Fruit fly (Drosophila melanogaster): ENCODE measurements around the gene eIF5B.

The eIF5B gene

DNA sequence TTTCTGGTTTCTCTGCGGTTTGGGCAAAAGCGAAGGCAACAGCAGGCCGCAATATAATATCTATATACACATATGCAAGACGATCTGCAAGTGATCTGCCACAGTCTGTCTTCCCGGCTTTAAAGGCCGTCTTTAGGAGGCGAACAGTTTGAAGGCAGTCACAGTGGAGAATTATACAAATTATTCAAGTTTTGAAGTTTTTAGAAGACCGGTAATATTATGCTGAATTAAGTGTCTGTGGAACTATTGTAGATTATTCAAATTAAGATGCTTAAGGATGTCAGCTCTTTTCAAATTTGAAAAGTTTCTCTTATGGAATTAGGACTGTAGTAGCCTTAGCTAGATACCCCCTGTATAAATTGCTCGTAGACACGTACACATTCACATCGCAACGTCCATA, 20.7 kb downstream of the eIF5B start:
- TF ChIP-seq D19B (GFP tag; optimal IDR thresholded peaks at IDR 0.05) (no peak), Atf6 (GFP tag; IDR thresholded peaks at IDR 0.05) (no peak), grau (tag; optimal IDR thresholded peaks at IDR 0.05) (peak; percentile 19), gem (tag; optimal IDR thresholded peaks at IDR 0.05) (peak; percentile 2), CG4617 (GFP tag; optimal IDR thresholded peaks at IDR 0.05; ENCODE audit: borderline replicate concordance) (no peak), sens (GFP tag) (peak; percentile 57), Drgx (GFP tag; IDR thresholded peaks at IDR 0.05) (0 out of 2 replicates have a peak, but pooled peaks have one; percentile 39), CG2678 (tag; optimal IDR thresholded peaks at IDR 0.05) (peak; percentile 0), Fer1 (GFP tag; optimal IDR thresholded peaks at IDR 0.05) (no peak)

dm6 chr3L:3439598-3439997, 21.2 kb downstream of the eIF5B start:
- TF ChIP-seq dysf (GFP tag; IDR thresholded peaks at IDR 0.05) (0 out of 3 replicates have a peak, but pooled peaks have one; percentile 7), CG6683 (GFP tag; optimal IDR thresholded peaks at IDR 0.05) (no peak), Blimp-1 (GFP tag; optimal IDR thresholded peaks at IDR 0.05) (no peak), Ptx1 (GFP tag; IDR thresholded peaks at IDR 0.05) (0 out of 2 replicates have a peak, but pooled peaks have one; percentile 9), Med (GFP tag) (peak; percentile 43)

DNA sequence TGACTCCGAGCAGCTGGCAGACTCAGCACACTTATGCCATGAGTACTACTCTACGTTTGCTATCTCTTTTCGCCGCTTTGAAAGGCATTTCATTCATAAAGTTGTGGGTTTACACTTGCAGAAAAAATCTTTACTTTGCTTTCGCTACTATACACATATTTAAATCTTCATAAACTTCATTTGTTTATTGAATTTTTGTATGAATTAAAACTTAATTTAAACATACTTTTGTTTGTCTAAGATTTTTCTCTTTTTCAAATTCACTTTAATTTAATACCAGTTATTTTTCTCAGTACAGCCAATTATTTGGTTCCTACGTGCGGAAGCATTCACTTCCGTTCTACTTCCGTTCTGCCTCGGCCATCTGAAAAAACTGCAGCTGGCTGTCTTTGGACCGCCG, 22.3 kb downstream of the eIF5B start:
- TF ChIP-seq lilli (GFP tag; optimal IDR thresholded peaks at IDR 0.05) (peak; percentile 45), Usf (GFP tag; optimal IDR thresholded peaks at IDR 0.05) (no peak), PHDP (tag; optimal IDR thresholded peaks at IDR 0.05) (peak; percentile 71), CG17186 (GFP tag; optimal IDR thresholded peaks at IDR 0.05) (peak; percentile 20), Side (GFP tag; optimal IDR thresholded peaks at IDR 0.05) (peak; percentile 33), ems (GFP tag; optimal IDR thresholded peaks at IDR 0.05) (peak; percentile 18), lola (GFP tag; optimal IDR thresholded peaks at IDR 0.05) (peak in 1 of 3 experiments; percentile 88), sd (tag; optimal IDR thresholded peaks at IDR 0.05) (no peak), Camta (GFP tag; optimal IDR thresholded peaks at IDR 0.05) (peak; percentile 58), CG3838 (GFP tag; optimal IDR thresholded peaks at IDR 0.05) (no peak), CoRest (tag; optimal IDR thresholded peaks at IDR 0.05) (peak; percentile 72), ara (GFP tag; IDR thresholded peaks at IDR 0.05) (peak; percentile 60), CG13894 (tag; optimal IDR thresholded peaks at IDR 0.05) (no peak), CG32767 (GFP tag; IDR thresholded peaks at IDR 0.05) (peak; percentile 30; the same call in 1 of the 2 replicates), nerfin-2 (GFP tag; IDR thresholded peaks at IDR 0.05; ENCODE audit: partially characterized antibody) (no peak), da (GFP tag; optimal IDR thresholded peaks at IDR 0.05) (no peak), az2 (GFP tag; optimal IDR thresholded peaks at IDR 0.05) (peak; percentile 72), CG2202 (tag; optimal IDR thresholded peaks at IDR 0.05) (peak; percentile 46), E2f2 (GFP tag; IDR thresholded peaks at IDR 0.05) (peak; percentile 34; the same call in 1 of the 2 replicates), shn (GFP tag; optimal IDR thresholded peaks at IDR 0.05) (peak; percentile 9), CG18262 (tag; optimal IDR thresholded peaks at IDR 0.05) (peak; percentile 88), wek (GFP tag; optimal IDR thresholded peaks at IDR 0.05) (no peak), Myb (GFP tag; optimal IDR thresholded peaks at IDR 0.05) (peak; percentile 10), pros (GFP tag; optimal IDR thresholded peaks at IDR 0.05) (peak; percentile 62), fd64A (GFP tag; optimal IDR thresholded peaks at IDR 0.05) (no peak), Lhr (GFP tag; optimal IDR thresholded peaks at IDR 0.05) (peak; percentile 5), nom (GFP tag; optimal IDR thresholded peaks at IDR 0.05) (no peak), eve (GFP tag; optimal IDR thresholded peaks at IDR 0.05) (peak in 1 of 2 experiments; percentile 56), CG12942 (GFP tag; optimal IDR thresholded peaks at IDR 0.05) (no peak), gce (GFP tag; IDR thresholded peaks at IDR 0.05) (no peak), Dll (GFP tag; IDR thresholded peaks at IDR 0.05; ENCODE audit: partially characterized antibody) (no peak), pan (optimal IDR thresholded peaks at IDR 0.05) (no peak), pan (GFP tag; optimal IDR thresholded peaks at IDR 0.05 in 1 of 2, IDR thresholded peaks at IDR 0.05 in 1 of 2) (peak in 1 of 2 experiments; percentile 79), CG6175 (GFP tag; IDR thresholded peaks at IDR 0.05) (no peak)
